Worm (Caenorhabditis elegans) whole organism, mixed stage, embryonic: ENCODE data around the gene C28H8.8.

Experiments used
- nhr-12 ChIP-seq: fragments of 150-350 bp; optimal IDR thresholded peaks from 2 replicates; lab custom pipeline; 2014; ENCODE audit warnings: missing biosample characterization, missing genetic modification characterization
- nhr-237 ChIP-seq: fragments of 150-350 bp; optimal IDR thresholded peaks from 2 replicates; lab custom pipeline; 2014; ENCODE audit warnings: missing biosample characterization, missing genetic modification characterization
- unc-62 ChIP-seq: fragments of 150-350 bp; optimal IDR thresholded peaks from 2 replicates; lab custom pipeline; 2014; ENCODE audit warnings: missing biosample characterization, missing genetic modification reagents, missing genetic modification characterization
- ztf-11 ChIP-seq: fragments of 150-350 bp; optimal IDR thresholded peaks from 2 replicates; lab custom pipeline; 2014; ENCODE audit warnings: missing biosample characterization, missing genetic modification characterization

- TF ChIP-seq ztf-11 (tag; lab: Kevin White, UChicago) = no peak
- no peak for TF ChIP-seq unc-62 (GFP tag; lab: Kevin White, UChicago)
- no peak for TF ChIP-seq nhr-237 (tag; lab: Kevin White, UChicago)
- TF ChIP-seq nhr-12 (tag; lab: Kevin White, UChicago) = no peak
These were observed 32.6 kb upstream of the C28H8.8 start for ce11 chrIII:5921067-5921678.
